Fruit fly (Drosophila melanogaster): ENCODE data around the gene CG31815.

The CG31815 gene

dm6 chr2L:16618929-16619328 lies 13.3 kb downstream of the CG31815 start:
- TF ChIP-seq CG33017 (tag; optimal IDR thresholded peaks at IDR 0.05): no peak
- TF ChIP-seq toe (GFP tag; optimal IDR thresholded peaks at IDR 0.05): no peak
- TF ChIP-seq Hr96 (GFP tag; optimal IDR thresholded peaks at IDR 0.05): no peak
- TF ChIP-seq Crg-1 (GFP tag; optimal IDR thresholded peaks at IDR 0.05): no peak
- TF ChIP-seq cic (GFP tag; optimal IDR thresholded peaks at IDR 0.05): no peak
- no peak for TF ChIP-seq bab1 (GFP tag; optimal IDR thresholded peaks at IDR 0.05)
- TF ChIP-seq CG7045 (GFP tag; optimal IDR thresholded peaks at IDR 0.05): no peak
- no peak for TF ChIP-seq CG12768 (GFP tag; optimal IDR thresholded peaks at IDR 0.05)
- TF ChIP-seq pad (GFP tag; optimal IDR thresholded peaks at IDR 0.05): no peak
- TF ChIP-seq CG1620 (GFP tag; optimal IDR thresholded peaks at IDR 0.05): no peak

dm6 chr2L:16620384-16620908 lies 14.8 kb downstream of the CG31815 start:
- TF ChIP-seq Mnt (GFP tag; optimal IDR thresholded peaks at IDR 0.05) (no peak), CG12768 (GFP tag; optimal IDR thresholded peaks at IDR 0.05) (peak; percentile 9), CG1620 (GFP tag; optimal IDR thresholded peaks at IDR 0.05) (peak; percentile 42), CG7101 (tag; optimal IDR thresholded peaks at IDR 0.05) (peak; percentile 53), Clk (GFP tag; optimal IDR thresholded peaks at IDR 0.05) (no peak), CG11617 (GFP tag; optimal IDR thresholded peaks at IDR 0.05) (peak; percentile 68), bab1 (GFP tag; optimal IDR thresholded peaks at IDR 0.05) (peak; percentile 95), CG5204 (GFP tag; optimal IDR thresholded peaks at IDR 0.05) (no peak), kay (GFP tag; ENCODE audit: borderline replicate concordance) (no peak), toe (GFP tag; optimal IDR thresholded peaks at IDR 0.05) (no peak), cic (GFP tag; optimal IDR thresholded peaks at IDR 0.05) (no peak), Crg-1 (GFP tag; optimal IDR thresholded peaks at IDR 0.05) (no peak), CG33017 (tag; optimal IDR thresholded peaks at IDR 0.05) (no peak), Hr96 (GFP tag; optimal IDR thresholded peaks at IDR 0.05) (peak; percentile 23), tj (GFP tag; optimal IDR thresholded peaks at IDR 0.05) (peak; percentile 94), ovo (GFP tag; optimal IDR thresholded peaks at IDR 0.05) (no peak), pad (GFP tag; optimal IDR thresholded peaks at IDR 0.05) (peak; percentile 78), CG7045 (GFP tag; optimal IDR thresholded peaks at IDR 0.05) (peak; percentile 39), cnc (optimal IDR thresholded peaks at IDR 0.05) (no peak), CG14711 (tag; optimal IDR thresholded peaks at IDR 0.05) (peak; percentile 83)

dm6 chr2L:16621460-16621859 lies 15.8 kb downstream of the CG31815 start:
- TF ChIP-seq Hr96 (GFP tag; optimal IDR thresholded peaks at IDR 0.05) (no peak), CG1620 (GFP tag; optimal IDR thresholded peaks at IDR 0.05) (no peak), Mnt (GFP tag; optimal IDR thresholded peaks at IDR 0.05) (no peak), kay (GFP tag; ENCODE audit: borderline replicate concordance) (no peak), cnc (optimal IDR thresholded peaks at IDR 0.05) (no peak), Crg-1 (GFP tag; optimal IDR thresholded peaks at IDR 0.05) (no peak), pad (GFP tag; optimal IDR thresholded peaks at IDR 0.05) (no peak), tj (GFP tag; optimal IDR thresholded peaks at IDR 0.05) (no peak), cic (GFP tag; optimal IDR thresholded peaks at IDR 0.05) (no peak), ovo (GFP tag; optimal IDR thresholded peaks at IDR 0.05) (no peak)

- TF ChIP-seq ovo (GFP tag; optimal IDR thresholded peaks at IDR 0.05) (no peak), pad (GFP tag; optimal IDR thresholded peaks at IDR 0.05) (no peak), CG5204 (GFP tag; optimal IDR thresholded peaks at IDR 0.05) (no peak), Mnt (GFP tag; optimal IDR thresholded peaks at IDR 0.05) (no peak), bab1 (GFP tag; optimal IDR thresholded peaks at IDR 0.05) (no peak), CG12768 (GFP tag; optimal IDR thresholded peaks at IDR 0.05) (no peak), Clk (GFP tag; optimal IDR thresholded peaks at IDR 0.05) (no peak), CG1620 (GFP tag; optimal IDR thresholded peaks at IDR 0.05) (no peak), cic (GFP tag; optimal IDR thresholded peaks at IDR 0.05) (no peak), CG14711 (tag; optimal IDR thresholded peaks at IDR 0.05) (no peak), CG33017 (tag; optimal IDR thresholded peaks at IDR 0.05) (no peak), CG11617 (GFP tag; optimal IDR thresholded peaks at IDR 0.05) (no peak), CG7101 (tag; optimal IDR thresholded peaks at IDR 0.05) (no peak), toe (GFP tag; optimal IDR thresholded peaks at IDR 0.05) (no peak), tj (GFP tag; optimal IDR thresholded peaks at IDR 0.05) (no peak), kay (GFP tag; ENCODE audit: borderline replicate concordance) (no peak), CG7045 (GFP tag; optimal IDR thresholded peaks at IDR 0.05) (no peak), Hr96 (GFP tag; optimal IDR thresholded peaks at IDR 0.05) (no peak), cnc (optimal IDR thresholded peaks at IDR 0.05) (no peak), Crg-1 (GFP tag; optimal IDR thresholded peaks at IDR 0.05) (no peak)
Measured at dm6 chr2L:16622162-16622561, 16.5 kb downstream of the CG31815 start.

dm6 chr2L:16627948-16628347 lies 22.3 kb downstream of the CG31815 start:
- TF ChIP-seq Mnt (GFP tag; optimal IDR thresholded peaks at IDR 0.05): no peak

- TF ChIP-seq CG5204 (GFP tag; optimal IDR thresholded peaks at IDR 0.05) (no peak), kay (GFP tag; ENCODE audit: borderline replicate concordance) (peak; percentile 83), toe (GFP tag; optimal IDR thresholded peaks at IDR 0.05) (no peak), CG12768 (GFP tag; optimal IDR thresholded peaks at IDR 0.05) (no peak), CG33017 (tag; optimal IDR thresholded peaks at IDR 0.05) (peak; percentile 49)
Measured at dm6 chr2L:16629176-16629575, 23.6 kb downstream of the CG31815 start.

dm6 chr2L:16637335-16637734 lies 31.7 kb downstream of the CG31815 start:
- TF ChIP-seq kay (GFP tag; ENCODE audit: borderline replicate concordance) (peak; percentile 9), toe (GFP tag; optimal IDR thresholded peaks at IDR 0.05) (no peak), CG7101 (tag; optimal IDR thresholded peaks at IDR 0.05) (peak; percentile 1), cic (GFP tag; optimal IDR thresholded peaks at IDR 0.05) (peak; percentile 75)

Data from whole organism, adult.